Fruit fly (Drosophila melanogaster) S2 (cell line): Measurements from ENCODE around the gene Dna2.

ENCODE experiments used
- CG8478 ChIP-seq: fragments of >200 bp; optimal IDR thresholded peaks from 2 replicates; lab custom pipeline; 2018
- CTCF ChIP-seq, 2 experiments: fragments of >200 bp; optimal IDR thresholded peaks; 2 replicates each; lab custom pipeline; 2018

The Dna2 gene

DNA sequence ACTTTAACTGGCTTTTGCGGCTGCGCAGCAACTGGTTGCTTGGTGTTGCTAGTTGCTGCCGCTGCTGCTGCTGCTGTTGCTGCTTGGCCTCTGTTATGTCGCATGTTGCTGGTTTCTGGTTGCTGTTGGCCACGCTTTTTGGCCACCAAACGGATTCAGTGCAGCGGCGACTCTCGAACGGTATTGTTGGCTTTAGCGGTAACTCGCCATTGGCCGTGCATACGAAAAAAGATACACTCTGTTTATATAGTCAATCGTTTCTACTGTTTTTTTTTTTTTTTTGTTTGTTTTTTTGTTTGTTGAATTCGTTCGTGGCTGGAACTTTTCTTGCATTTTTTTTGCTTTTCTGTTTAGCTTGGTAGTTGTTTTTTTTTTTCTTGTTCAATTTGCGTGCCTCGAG, 6.4 kb downstream of the Dna2 start, which contains the start of gene Cht6:
Cht6 (plus strand) TSS at position 122 of the 400 bp plus-strand sequence.
- TF ChIP-seq CG8478 (lab: Kevin White, UChicago) (no peak), CTCF (optimal IDR thresholded peaks at IDR 0.05; lab: Kevin White, UChicago) (no peak)

- TF ChIP-seq CTCF (optimal IDR thresholded peaks at IDR 0.05; lab: Kevin White, UChicago) (no peak), CG8478 (lab: Kevin White, UChicago) (no peak)
Observed at dm6 chrX:10020857-10021256, 10.6 kb downstream of the Dna2 start.

DNA sequence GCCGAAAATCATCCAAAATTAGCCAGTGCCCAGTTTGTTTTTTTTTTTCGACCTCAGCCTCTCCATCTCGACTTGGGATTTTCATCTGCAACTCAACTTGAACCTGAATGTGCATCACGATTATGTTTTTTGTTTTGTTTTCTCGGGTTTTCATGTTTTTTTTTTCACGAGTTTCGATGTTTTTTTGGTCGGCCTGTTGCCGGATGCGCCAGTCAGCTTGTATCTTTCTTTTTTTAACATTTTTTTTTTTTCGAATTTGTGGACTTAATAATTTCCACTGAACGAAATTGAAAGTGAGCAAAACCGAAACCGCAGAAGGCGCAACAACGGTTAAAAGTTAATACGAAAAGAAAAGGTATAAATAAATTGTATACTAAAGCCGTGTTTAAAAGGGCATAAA, 11.5 kb downstream of the Dna2 start:
- no peak for TF ChIP-seq CG8478 (lab: Kevin White, UChicago)
- TF ChIP-seq CTCF (optimal IDR thresholded peaks at IDR 0.05; lab: Kevin White, UChicago) = no peak

dm6 chrX:10029730-10030129, 19.4 kb downstream of the Dna2 start:
- no peak for TF ChIP-seq CG8478 (lab: Kevin White, UChicago)
- no peak for TF ChIP-seq CTCF (optimal IDR thresholded peaks at IDR 0.05; lab: Kevin White, UChicago)

DNA sequence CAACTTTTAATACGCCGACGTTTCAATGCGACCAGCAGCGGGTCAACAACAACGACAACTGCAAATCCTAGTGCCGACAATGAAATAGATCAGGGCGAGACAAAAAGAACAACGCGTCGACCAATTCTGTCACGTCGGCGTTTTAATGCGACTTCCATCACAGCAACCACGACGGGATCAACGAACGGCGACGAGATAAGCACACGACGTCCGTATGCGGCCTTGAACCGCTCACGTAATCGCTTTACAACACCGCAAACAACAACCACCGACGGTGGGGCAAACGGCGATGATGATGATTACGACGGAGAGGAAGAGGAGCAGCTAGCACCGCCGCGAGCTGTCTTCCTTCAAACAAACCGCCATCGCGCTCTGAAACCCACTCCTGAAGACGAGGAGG, 29.2 kb downstream of the Dna2 start:
- TF ChIP-seq CG8478 (lab: Kevin White, UChicago) (no peak), CTCF (optimal IDR thresholded peaks at IDR 0.05; lab: Kevin White, UChicago) (no peak)

- TF ChIP-seq CTCF (optimal IDR thresholded peaks at IDR 0.05; lab: Kevin White, UChicago) (no peak), CG8478 (lab: Kevin White, UChicago) (no peak)
Observed at dm6 chrX:10043873-10044272, 33.6 kb downstream of the Dna2 start.

dm6 chrX:10045763-10046162, 35.5 kb downstream of the Dna2 start:
- TF ChIP-seq CTCF (optimal IDR thresholded peaks at IDR 0.05; lab: Kevin White, UChicago) (no peak), CG8478 (lab: Kevin White, UChicago) (no peak)

DNA sequence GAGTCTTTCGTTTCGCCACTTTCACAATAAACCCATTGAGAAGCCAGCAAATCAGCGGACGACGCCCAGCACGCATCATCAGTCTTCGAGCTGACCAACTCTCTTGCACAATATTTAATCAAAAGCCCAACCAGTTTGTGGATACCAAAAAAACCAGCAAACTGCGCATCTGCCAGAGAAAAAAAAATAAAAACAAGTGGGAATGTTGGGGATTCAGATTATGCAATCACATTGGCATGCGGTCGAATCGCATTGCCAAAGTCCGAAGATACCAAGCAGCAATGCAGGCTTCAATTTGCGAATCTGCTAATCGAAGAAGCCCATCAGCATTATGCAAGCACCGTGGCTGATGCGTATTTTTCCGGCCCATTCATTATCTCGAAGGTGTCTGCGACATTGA, 36.5 kb downstream of the Dna2 start:
- TF ChIP-seq CTCF (optimal IDR thresholded peaks at IDR 0.05; lab: Kevin White, UChicago) (no peak), CG8478 (lab: Kevin White, UChicago) (no peak)

- no peak for TF ChIP-seq CG8478 (lab: Kevin White, UChicago)
- TF ChIP-seq CTCF (optimal IDR thresholded peaks at IDR 0.05; lab: Kevin White, UChicago) = no peak
Observed at dm6 chrX:10047961-10048360, 37.7 kb downstream of the Dna2 start.

DNA sequence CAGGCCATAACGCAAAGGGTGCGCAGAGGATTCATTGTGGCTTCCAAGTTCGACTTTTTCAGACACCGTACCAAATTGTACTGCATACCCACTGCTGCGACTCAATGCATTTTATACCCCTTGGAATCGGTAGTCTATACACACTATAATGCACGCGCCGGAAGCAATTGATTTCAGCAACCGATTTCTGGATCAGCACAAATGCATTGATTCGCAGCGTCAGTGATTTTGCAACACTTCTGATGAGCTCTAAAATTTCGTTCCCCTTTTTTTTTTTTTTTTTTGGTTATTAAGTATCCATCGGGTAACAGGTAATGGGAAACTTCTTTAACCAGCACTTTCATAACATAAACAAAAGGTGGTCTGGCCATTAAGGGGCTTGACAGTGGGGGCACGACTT, 42.3 kb downstream of the Dna2 start, which contains the start of gene Yp2:
Yp2 (minus strand) TSS at position 88 of the 400 bp plus-strand sequence.
- TF ChIP-seq CTCF (optimal IDR thresholded peaks at IDR 0.05; lab: Kevin White, UChicago) (no peak), CG8478 (lab: Kevin White, UChicago) (no peak)

- TF ChIP-seq CG8478 (lab: Kevin White, UChicago) (no peak), CTCF (optimal IDR thresholded peaks at IDR 0.05; lab: Kevin White, UChicago) (no peak)
Observed at dm6 chrX:10053547-10053946, 43.3 kb downstream of the Dna2 start, which contains the start of gene Yp1. Gene Yp1, plus strand, starts transcription at chrX:10053811.

DNA sequence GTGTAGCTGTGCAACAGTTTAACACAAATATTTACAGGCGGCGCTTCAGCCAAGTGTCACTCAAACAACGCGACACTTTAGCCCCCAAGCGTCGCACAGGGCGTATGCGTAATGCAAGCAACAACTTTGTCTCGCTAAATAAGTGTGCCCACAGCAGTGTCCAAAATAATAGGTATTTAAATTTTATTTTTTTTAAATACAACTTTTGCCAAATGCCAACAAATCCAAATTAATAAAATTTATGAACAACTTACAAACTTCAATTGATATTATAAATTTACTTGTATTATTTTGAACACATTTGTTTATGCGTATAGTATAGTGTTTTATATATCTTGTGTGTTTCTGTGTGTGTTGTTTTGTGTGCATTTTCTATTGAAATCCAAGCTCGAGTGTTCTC, 47.7 kb downstream of the Dna2 start:
- TF ChIP-seq CTCF (optimal IDR thresholded peaks at IDR 0.05; lab: Kevin White, UChicago) = no peak
- TF ChIP-seq CG8478 (lab: Kevin White, UChicago) = no peak

DNA sequence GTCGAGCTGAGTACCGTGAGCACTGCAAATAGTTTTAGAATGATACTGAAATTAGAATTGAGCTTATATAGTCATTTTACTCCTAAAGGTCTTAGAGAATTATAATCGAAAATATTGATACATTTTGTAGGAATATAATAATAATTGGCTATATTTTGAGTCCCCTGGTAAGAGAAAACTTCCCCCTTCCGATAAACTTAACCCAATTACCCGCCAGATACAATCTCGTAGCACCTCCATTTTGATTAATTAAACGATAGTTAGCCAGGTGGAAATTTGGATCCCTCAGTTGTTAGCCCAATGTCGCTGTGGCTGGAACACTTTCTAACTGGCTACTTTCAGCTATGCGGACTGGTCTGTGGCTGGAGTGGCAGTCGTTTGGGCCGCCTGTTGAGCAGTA, 51.0 kb downstream of the Dna2 start, which contains the start of gene Gr9a:
Gr9a (plus strand) TSS at position 301 of the 400 bp plus-strand sequence.
- TF ChIP-seq CTCF (optimal IDR thresholded peaks at IDR 0.05; lab: Kevin White, UChicago) (no peak), CG8478 (lab: Kevin White, UChicago) (no peak)
